Worm (Caenorhabditis elegans) whole organism, young adult: Measurements from ENCODE around the gene clec-203.

Source experiments
- B0019.2 ChIP-seq: fragments of 200-800 bp; sonication (Bioruptor generic); conservative IDR thresholded peaks from 2 replicates; pipeline ENCODE4 v1.3.6; 2022; ENCODE audit warnings: missing genetic modification reagents, missing genetic modification characterization, missing compliant biosample characterization
- B0261.1 ChIP-seq: sonication (generic microtip); optimal IDR thresholded peaks from 2 replicates; lab custom pipeline; 2016; ENCODE audit warnings: mild to moderate bottlenecking, missing genetic modification characterization, moderate library complexity, missing compliant biosample characterization
- F57A8.1 ChIP-seq: fragments of 200-800 bp; sonication (Bioruptor generic); optimal IDR thresholded peaks from 2 replicates; lab custom pipeline; 2018; ENCODE audit warnings: mild to moderate bottlenecking, missing genetic modification characterization, moderate library complexity, missing compliant biosample characterization
- K11D2.4 ChIP-seq: fragments of 200-800 bp; sonication (Bioruptor generic); IDR thresholded peaks from 2 replicates; pipeline ENCODE4 v1.3.6; 2022; ENCODE audit warnings: missing genetic modification reagents, missing genetic modification characterization, missing compliant biosample characterization
- Y53F4B.3 ChIP-seq: fragments of 200-800 bp; sonication (Bioruptor generic); IDR thresholded peaks from 2 replicates; pipeline ENCODE4 v1.3.6; 2022; ENCODE audit warnings: missing genetic modification reagents, missing genetic modification characterization, missing compliant biosample characterization
- Y53G8AR.9 ChIP-seq: fragments of 200-800 bp; sonication (Bioruptor generic); conservative IDR thresholded peaks from 2 replicates; pipeline ENCODE4 v1.3.6; 2022; ENCODE audit warnings: missing genetic modification reagents, missing genetic modification characterization, missing compliant biosample characterization
- Y56A3A.18 ChIP-seq: fragments of 200-800 bp; sonication (Bioruptor generic); IDR thresholded peaks from 2 replicates; pipeline ENCODE4 v1.3.6; 2022; ENCODE audit warnings: missing genetic modification reagents, missing genetic modification characterization, missing compliant biosample characterization
- Y95B8A.8 ChIP-seq: fragments of 200-800 bp; sonication (Bioruptor generic); IDR thresholded peaks from 2 replicates; pipeline ENCODE4 v1.3.6; 2022; ENCODE audit warnings: missing genetic modification reagents, missing genetic modification characterization, missing compliant biosample characterization
- akir-1 ChIP-seq: fragments of 200-800 bp; sonication (Bioruptor generic); optimal IDR thresholded peaks from 2 replicates; lab custom pipeline; 2018; ENCODE audit warnings: mild to moderate bottlenecking, missing genetic modification characterization, moderate library complexity, missing compliant biosample characterization
- atf-7 ChIP-seq: sonication (generic microtip); optimal IDR thresholded peaks from 2 replicates; lab custom pipeline; 2017; ENCODE audit warnings: mild to moderate bottlenecking, missing genetic modification characterization, missing compliant biosample characterization
- bed-1 ChIP-seq: fragments of 200-800 bp; sonication (Bioruptor generic); IDR thresholded peaks from 2 replicates; pipeline ENCODE4 v1.3.6; 2022; ENCODE audit warnings: missing genetic modification reagents, missing genetic modification characterization, missing compliant biosample characterization
- bed-2 ChIP-seq: fragments of 200-800 bp; sonication (Bioruptor generic); IDR thresholded peaks from 2 replicates; pipeline ENCODE4 v1.3.6; 2022; ENCODE audit warnings: missing genetic modification reagents, missing genetic modification characterization, missing compliant biosample characterization
- ceh-27 ChIP-seq: fragments of 200-800 bp; sonication (Bioruptor generic); optimal IDR thresholded peaks from 2 replicates; lab custom pipeline; 2018; ENCODE audit warnings: mild to moderate bottlenecking, missing genetic modification characterization, moderate library complexity, missing compliant biosample characterization
- ceh-40 ChIP-seq: fragments of 200-800 bp; sonication (Bioruptor generic); IDR thresholded peaks from 2 replicates; pipeline ENCODE4 v1.3.6; 2022; ENCODE audit warnings: missing genetic modification characterization, missing compliant biosample characterization
- ceh-58 ChIP-seq: fragments of 200-800 bp; sonication (Bioruptor generic); IDR thresholded peaks from 2 replicates; pipeline ENCODE4 v1.3.6; 2022; ENCODE audit warnings: missing genetic modification characterization, missing compliant biosample characterization
- chd-7 ChIP-seq: sonication (generic microtip); optimal IDR thresholded peaks from 2 replicates; lab custom pipeline; 2016; ENCODE audit warnings: mild to moderate bottlenecking, missing genetic modification characterization, moderate library complexity, missing compliant biosample characterization
- dox-1 ChIP-seq: fragments of 200-800 bp; sonication (Bioruptor generic); IDR thresholded peaks from 2 replicates; pipeline ENCODE4 v1.3.6; 2022; ENCODE audit warnings: missing genetic modification reagents, missing genetic modification characterization, missing compliant biosample characterization
- dpff-1 ChIP-seq: sonication (generic microtip); optimal IDR thresholded peaks from 2 replicates; lab custom pipeline; 2017; ENCODE audit warnings: mild to moderate bottlenecking, missing genetic modification characterization, missing compliant biosample characterization
- egl-18 ChIP-seq: fragments of 200-800 bp; sonication (Bioruptor generic); IDR thresholded peaks from 2 replicates; pipeline ENCODE4 v1.3.6; 2022; ENCODE audit warnings: missing genetic modification reagents, missing genetic modification characterization, missing compliant biosample characterization
- gei-17 ChIP-seq: fragments of 200-800 bp; sonication (Bioruptor generic); optimal IDR thresholded peaks from 2 replicates; lab custom pipeline; 2018; ENCODE audit warnings: mild to moderate bottlenecking, missing genetic modification characterization, missing compliant biosample characterization
- hmg-20 ChIP-seq: fragments of 200-800 bp; sonication (Bioruptor generic); IDR thresholded peaks from 2 replicates; pipeline ENCODE4 v1.3.6; 2022; ENCODE audit warnings: missing genetic modification reagents, missing genetic modification characterization, missing compliant biosample characterization
- hrde-1 ChIP-seq: sonication (generic microtip); optimal IDR thresholded peaks from 2 replicates; lab custom pipeline; 2016; ENCODE audit warnings: missing genetic modification characterization, mild to moderate bottlenecking, missing compliant biosample characterization, moderate library complexity, missing genotype, missing genetic modification reagents, borderline replicate concordance
- hsf-1 ChIP-seq: fragments of 200-800 bp; sonication (Bioruptor generic); IDR thresholded peaks from 2 replicates; pipeline ENCODE4 v1.3.6; 2022; ENCODE audit warnings: missing genetic modification reagents, missing genetic modification characterization, missing compliant biosample characterization
- lag-1 ChIP-seq: fragments of 200-800 bp; sonication (Bioruptor generic); IDR thresholded peaks from 2 replicates; pipeline ENCODE4 v1.3.6; 2022; ENCODE audit warnings: missing genetic modification reagents, missing genetic modification characterization, missing compliant biosample characterization
- lin-26 ChIP-seq: fragments of 200-800 bp; sonication (Bioruptor generic); IDR thresholded peaks from 2 replicates; pipeline ENCODE4 v1.3.6; 2022; ENCODE audit warnings: missing genetic modification reagents, missing genetic modification characterization, missing compliant biosample characterization
- lin-35 ChIP-seq, 3 experiments: fragments of 150-350 bp in 2 of 3; sonication (generic microtip) in 1 of 3; optimal IDR thresholded peaks; 2 replicates each; lab custom pipeline; 2014 to 2018; ENCODE audit warnings: missing biosample characterization in 3 of 3, missing genetic modification characterization in 3 of 3, missing genetic modification reagents in 3 of 3
- lir-1 ChIP-seq: fragments of 200-800 bp; sonication (Bioruptor generic); conservative IDR thresholded peaks from 2 replicates; pipeline ENCODE4 v1.3.6; 2022; ENCODE audit warnings: missing genetic modification reagents, missing genetic modification characterization, missing compliant biosample characterization
- lsl-1 ChIP-seq: fragments of 200-800 bp; sonication (Bioruptor generic); optimal IDR thresholded peaks from 2 replicates; lab custom pipeline; 2018; ENCODE audit warnings: mild to moderate bottlenecking, missing genetic modification characterization, moderate library complexity, missing compliant biosample characterization
- madf-10 ChIP-seq: sonication (generic microtip); optimal IDR thresholded peaks from 2 replicates; lab custom pipeline; 2016; ENCODE audit warnings: mild to moderate bottlenecking, missing genetic modification characterization, missing compliant biosample characterization
- mes-4 ChIP-seq: sonication (generic microtip); optimal IDR thresholded peaks from 2 replicates; lab custom pipeline; 2016; ENCODE audit warnings: missing genotype, missing genetic modification characterization, missing compliant biosample characterization
- mxl-1 ChIP-seq: sonication (generic microtip); optimal IDR thresholded peaks from 2 replicates; lab custom pipeline; 2016; ENCODE audit warnings: missing genetic modification characterization, missing compliant biosample characterization
- nhr-120 ChIP-seq: fragments of 200-800 bp; sonication (Bioruptor generic); IDR thresholded peaks from 2 replicates; pipeline ENCODE4 v1.3.6; 2022; ENCODE audit warnings: missing genetic modification characterization, missing compliant biosample characterization
- nhr-27 ChIP-seq: fragments of 200-800 bp; sonication (Bioruptor generic); optimal IDR thresholded peaks from 2 replicates; lab custom pipeline; 2018; ENCODE audit warnings: mild to moderate bottlenecking, missing genetic modification characterization, moderate library complexity, missing compliant biosample characterization
- nhr-80 ChIP-seq: sonication (generic microtip); optimal IDR thresholded peaks from 2 replicates; lab custom pipeline; 2016; ENCODE audit warnings: missing genetic modification characterization, missing compliant biosample characterization
- pha-4 ChIP-seq: fragments of 150-350 bp; sonication (generic microtip); optimal IDR thresholded peaks from 2 replicates; lab custom pipeline; 2014; ENCODE audit warnings: missing biosample characterization, missing genetic modification reagents, missing genetic modification characterization
- rcor-1 ChIP-seq: fragments of 200-800 bp; sonication (Bioruptor generic); IDR thresholded peaks from 2 replicates; pipeline ENCODE4 v1.3.6; 2022; ENCODE audit warnings: missing genetic modification reagents, missing genetic modification characterization, missing compliant biosample characterization
- rec-8 ChIP-seq, 2 experiments: sonication (generic microtip); optimal IDR thresholded peaks; 2 replicates each; lab custom pipeline; 2016; ENCODE audit warnings: mild to moderate bottlenecking in 2 of 2, missing genetic modification characterization in 2 of 2, missing genetic modification reagents in 2 of 2, missing genotype in 2 of 2, missing biosample characterization in 1 of 2, missing compliant biosample characterization in 1 of 2, moderate library complexity in 1 of 2
- sdz-38 ChIP-seq: sonication (generic microtip); optimal IDR thresholded peaks from 2 replicates; lab custom pipeline; 2016; ENCODE audit warnings: missing genotype, missing genetic modification characterization, missing compliant biosample characterization
- sea-2 ChIP-seq: fragments of 200-800 bp; sonication (Bioruptor generic); IDR thresholded peaks from 2 replicates; pipeline ENCODE4 v1.3.6; 2022; ENCODE audit warnings: missing genetic modification characterization, missing compliant biosample characterization
- snpc-3.4 ChIP-seq: sonication (generic microtip); optimal IDR thresholded peaks from 2 replicates; lab custom pipeline; 2017; ENCODE audit warnings: missing genetic modification characterization, mild to moderate bottlenecking, missing compliant biosample characterization, antibody characterized with exemption, moderate library complexity, missing genotype, missing genetic modification reagents
- tbx-9 ChIP-seq: sonication (generic microtip); optimal IDR thresholded peaks from 2 replicates; lab custom pipeline; 2016; ENCODE audit warnings: borderline replicate concordance, missing genetic modification characterization, inconsistent platforms, missing compliant biosample characterization
- zfh-2 ChIP-seq: fragments of 200-800 bp; sonication (Bioruptor generic); conservative IDR thresholded peaks from 2 replicates; pipeline ENCODE4 v1.3.6; 2022; ENCODE audit warnings: missing genetic modification reagents, missing genetic modification characterization, missing compliant biosample characterization
- ztf-28 ChIP-seq: fragments of 200-800 bp; sonication (Bioruptor generic); IDR thresholded peaks from 2 replicates; pipeline ENCODE4 v1.3.6; 2022; ENCODE audit warnings: missing genetic modification reagents, missing genetic modification characterization, missing compliant biosample characterization

The clec-203 gene

DNA sequence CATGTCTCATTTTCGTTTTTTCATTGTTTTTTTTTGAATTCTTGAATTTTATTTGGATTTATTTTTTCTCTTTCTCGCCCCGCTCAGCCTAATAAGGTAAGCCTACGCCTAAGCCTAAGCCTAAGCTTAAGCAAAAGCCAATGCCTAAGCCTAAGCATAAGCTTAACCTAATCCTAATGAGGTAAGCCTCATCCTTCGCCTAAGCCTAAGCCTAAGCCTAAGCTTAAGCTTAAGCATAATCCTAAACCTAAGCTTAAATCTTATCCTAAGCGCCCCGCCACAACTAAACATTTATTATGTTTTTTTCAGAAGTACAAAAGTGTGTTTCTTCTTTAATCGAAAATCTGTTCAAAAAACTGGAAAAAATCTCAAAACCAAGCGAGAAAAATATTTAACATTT is 24.1 kb downstream of the clec-203 start:
- TF ChIP-seq tbx-9 (tag; lab: Kevin White, UChicago) (no peak), lsl-1 (GFP tag; lab: Kevin White, UChicago) (no peak), dox-1 (GFP tag; lab: Robert Waterston, UW) (no peak), gei-17 (GFP tag; lab: Kevin White, UChicago) (no peak), hsf-1 (GFP tag; lab: Robert Waterston, UW) (no peak), pha-4 (tag; lab: Kevin White, UChicago) (no peak), hrde-1 (tag; lab: Kevin White, UChicago) (no peak), ceh-40 (GFP tag; lab: Robert Waterston, UW) (no peak), nhr-27 (no peak), K11D2.4 (GFP tag; lab: Robert Waterston, UW) (no peak), akir-1 (GFP tag; lab: Kevin White, UChicago) (no peak), rec-8 (tag; optimal IDR thresholded peaks at IDR 0.05; lab: Kevin White, UChicago) (no peak), egl-18 (GFP tag; lab: Robert Waterston, UW) (no peak), lag-1 (GFP tag; lab: Robert Waterston, UW) (no peak), snpc-3.4 (tag; lab: Kevin White, UChicago) (no peak), Y95B8A.8 (GFP tag; lab: Robert Waterston, UW) (no peak)

DNA sequence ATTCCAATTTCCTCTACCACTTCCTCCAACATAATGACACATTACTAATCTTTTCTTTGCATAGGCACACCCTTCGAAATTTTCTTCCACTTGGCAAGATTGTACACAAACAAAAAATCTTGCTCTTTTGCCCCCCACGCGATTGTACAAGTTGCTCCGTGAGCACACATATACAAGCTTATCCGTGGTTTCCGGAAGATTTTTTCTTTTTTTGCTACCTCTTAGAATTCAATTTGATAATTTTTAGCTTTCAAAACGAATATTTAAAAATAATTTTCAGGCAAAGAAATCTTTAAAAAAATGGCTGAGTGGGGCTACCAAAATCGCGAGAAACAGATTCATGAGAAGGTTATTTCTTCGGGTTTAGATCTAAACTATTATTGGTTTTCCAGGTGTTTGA is 24.6 kb downstream of the clec-203 start, which contains the start of gene Y50D4B.1:
Y50D4B.1 (plus strand) TSS at position 301 of the 400 bp plus-strand sequence.
- TF ChIP-seq Y53G8AR.9 (GFP tag; lab: Robert Waterston, UW) (no peak), sdz-38 (tag; lab: Kevin White, UChicago) (no peak), B0261.1 (no peak), bed-1 (GFP tag; lab: Robert Waterston, UW) (no peak), ceh-27 (no peak), nhr-27 (no peak), F57A8.1 (GFP tag; lab: Kevin White, UChicago) (no peak), sea-2 (GFP tag; lab: Robert Waterston, UW) (no peak), ceh-58 (GFP tag; lab: Robert Waterston, UW) (no peak), dpff-1 (tag; lab: Kevin White, UChicago) (no peak), bed-2 (no peak), lin-35 (GFP tag; optimal IDR thresholded peaks at IDR 0.05; lab: Kevin White, UChicago) (no peak)
- TF ChIP-seq, all 124 proteins: peak for 0

DNA sequence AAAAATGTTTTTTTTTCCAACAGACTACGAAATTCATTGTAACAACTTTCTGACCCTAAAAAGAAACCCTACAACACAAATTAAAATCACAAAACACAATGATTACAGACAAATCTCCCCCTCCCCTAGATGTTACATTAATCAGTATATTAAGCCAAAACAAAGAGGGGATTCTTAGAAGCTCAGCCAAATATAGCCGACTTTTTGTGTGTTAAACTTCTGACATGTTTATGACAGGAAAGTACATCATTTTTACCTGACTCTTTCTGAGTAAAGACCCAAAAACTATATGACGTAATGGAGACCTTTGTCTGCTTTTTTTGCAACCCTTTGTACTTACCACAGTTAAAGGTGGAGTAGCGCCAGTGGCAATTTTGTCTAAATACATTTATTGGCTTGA is 32.0 kb downstream of the clec-203 start:
- TF ChIP-seq hmg-20 (no peak), Y53F4B.3 (GFP tag; lab: Robert Waterston, UW) (no peak)

DNA sequence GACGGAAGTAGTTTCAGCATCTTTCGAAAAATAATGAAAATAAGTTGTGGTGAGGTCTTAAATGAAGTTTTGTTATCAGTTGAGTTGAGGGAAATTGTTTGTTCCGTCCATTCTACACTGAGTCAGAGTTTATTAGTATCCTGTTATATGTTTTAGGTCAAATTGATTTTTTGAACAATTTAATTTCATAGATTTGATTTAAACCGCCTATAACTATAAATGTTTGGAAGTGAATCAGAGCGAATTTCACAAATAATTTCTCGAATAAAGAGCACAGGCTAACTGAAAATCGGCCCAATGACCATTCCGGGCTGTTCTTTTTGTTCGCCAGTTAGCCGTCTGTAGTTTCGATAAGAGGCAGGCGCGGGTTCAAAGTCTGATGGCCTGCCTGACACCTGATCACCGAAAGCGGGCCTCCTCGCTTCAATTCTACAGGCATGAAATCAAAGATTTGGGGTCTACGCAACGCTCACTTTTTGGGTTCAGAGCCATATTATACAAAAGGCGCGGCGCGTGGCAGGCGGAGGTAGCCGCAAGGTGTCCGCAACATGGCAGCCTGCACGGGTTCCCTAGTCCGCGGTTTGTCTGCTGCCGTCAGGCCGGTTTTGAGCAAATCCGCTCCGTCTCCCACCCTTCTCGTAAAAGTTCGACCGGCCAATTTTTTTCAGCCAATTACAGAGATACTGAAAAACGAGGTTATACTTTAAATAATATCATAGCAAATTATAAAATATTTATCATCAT is 44.0 kb downstream of the clec-203 start, which contains the start of gene W07B8.4:
W07B8.4 (minus strand) TSS at position 51 of the 744 bp plus-strand sequence.
- TF ChIP-seq Y56A3A.18 (GFP tag; lab: Robert Waterston, UW), result no peak
- TF ChIP-seq lag-1 (GFP tag; lab: Robert Waterston, UW), result no peak
- peak; percentile 20 for TF ChIP-seq madf-10 (tag; lab: Kevin White, UChicago)
- no peak for TF ChIP-seq ztf-28 (GFP tag; lab: Robert Waterston, UW)
- TF ChIP-seq atf-7, result peak; percentile 38
- 0 out of 2 replicates have a peak, but pooled peaks have one; percentile 53 for TF ChIP-seq zfh-2 (GFP tag; lab: Robert Waterston, UW)
- no peak for TF ChIP-seq B0019.2 (GFP tag; lab: Robert Waterston, UW)
- TF ChIP-seq nhr-120 (GFP tag; lab: Robert Waterston, UW), result 0 out of 2 replicates have a peak, but pooled peaks have one; percentile 47
- peak; percentile 51; the same call in 1 of the 2 replicates for TF ChIP-seq Y53G8AR.9 (GFP tag; lab: Robert Waterston, UW)
- no peak for TF ChIP-seq rcor-1 (GFP tag; lab: Robert Waterston, UW)
- TF ChIP-seq mes-4 (tag; lab: Kevin White, UChicago), result no peak
- TF ChIP-seq ceh-27, result no peak
- TF ChIP-seq nhr-80 (tag; lab: Kevin White, UChicago), result peak; percentile 5
- TF ChIP-seq snpc-3.4 (tag; lab: Kevin White, UChicago), result no peak
- TF ChIP-seq mxl-1 (tag; lab: Kevin White, UChicago), result no peak
- 0 out of 2 replicates have a peak, but pooled peaks have one; percentile 27 for TF ChIP-seq lin-26 (GFP tag; lab: Robert Waterston, UW)
- no peak for TF ChIP-seq lir-1 (GFP tag; lab: Robert Waterston, UW)
- peak; percentile 4 for TF ChIP-seq chd-7 (tag; lab: Kevin White, UChicago)
